Fruit fly (Drosophila melanogaster): ENCODE results near the gene Mur29B.

Mur29B gene

DNA sequence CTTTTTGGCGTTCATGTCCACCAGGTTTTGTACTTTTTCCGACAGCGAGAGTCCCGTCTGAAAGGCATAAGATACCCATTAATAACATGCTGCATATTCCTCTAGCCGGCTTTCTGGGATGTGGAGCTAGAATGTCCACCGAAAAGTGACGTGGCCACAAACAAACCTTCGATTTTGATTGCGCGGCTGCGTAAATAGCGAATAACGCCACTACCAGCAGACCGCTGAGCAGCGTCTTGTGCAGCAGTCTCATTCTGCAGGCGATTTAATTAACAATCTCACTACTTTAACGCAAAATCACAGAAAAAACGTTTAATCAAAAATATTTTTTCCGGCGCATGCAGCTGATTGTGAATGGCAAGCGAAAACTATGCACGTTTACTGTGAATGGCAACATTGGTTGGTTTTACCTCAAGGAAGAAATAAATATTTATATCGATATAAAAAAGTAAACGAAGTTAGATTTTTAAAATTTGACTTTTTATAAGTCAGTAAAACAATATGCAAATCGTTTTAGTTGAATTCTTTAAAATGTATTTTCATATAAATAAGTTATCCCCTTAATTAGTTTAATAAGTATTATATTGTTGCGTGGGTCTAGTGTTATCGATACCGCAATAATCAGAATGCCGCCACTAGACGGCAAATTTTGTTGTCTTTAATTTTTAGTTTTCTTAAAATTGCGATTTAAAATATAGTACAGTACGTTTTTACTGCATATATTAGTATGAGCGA is 44.0 kb upstream of the Mur29B start, which contains the start of the genes Ostgamma and Mettl14 (continued):
- TF ChIP-seq E2f2 (GFP tag; IDR thresholded peaks at IDR 0.05) (0 out of 2 replicates have a peak, but pooled peaks have one; percentile 28), CG14710 (tag; optimal IDR thresholded peaks at IDR 0.05) (peak; percentile 70), CG6813 (GFP tag; optimal IDR thresholded peaks at IDR 0.05) (no peak), Ets97D (GFP tag; optimal IDR thresholded peaks at IDR 0.05) (peak; percentile 40), mam (GFP tag; optimal IDR thresholded peaks at IDR 0.05) (no peak), Atf6 (GFP tag; IDR thresholded peaks at IDR 0.05) (no peak), CG9817 (tag; optimal IDR thresholded peaks at IDR 0.05) (peak; percentile 3), CG10979 (tag; optimal IDR thresholded peaks at IDR 0.05) (peak; percentile 14), crol (GFP tag; IDR thresholded peaks at IDR 0.05) (no peak), CG11456 (GFP tag; IDR thresholded peaks at IDR 0.05) (no peak), CG10366 (GFP tag; IDR thresholded peaks at IDR 0.05) (no peak), trh (GFP tag; optimal IDR thresholded peaks at IDR 0.05) (no peak)

- TF ChIP-seq Hand (GFP tag; optimal IDR thresholded peaks at IDR 0.05) (peak; percentile 69), CG1602 (GFP tag; optimal IDR thresholded peaks at IDR 0.05) (peak; percentile 88), row (GFP tag; IDR thresholded peaks at IDR 0.05) (peak; percentile 97), cato (GFP tag; optimal IDR thresholded peaks at IDR 0.05; ENCODE audit: borderline replicate concordance) (peak; percentile 75), peb (GFP tag; IDR thresholded peaks at IDR 0.05) (peak; percentile 66), ranshi (GFP tag; IDR thresholded peaks at IDR 0.05) (peak; percentile 89), CG4360 (GFP tag; IDR thresholded peaks at IDR 0.05) (peak; percentile 62), disco-r (GFP tag; optimal IDR thresholded peaks at IDR 0.05) (peak; percentile 82), CG7271 (tag; optimal IDR thresholded peaks at IDR 0.05) (peak; percentile 69), CG14014 (GFP tag; IDR thresholded peaks at IDR 0.05) (peak; percentile 90), CG12391 (tag; optimal IDR thresholded peaks at IDR 0.05) (peak; percentile 95), CG1647 (GFP tag; optimal IDR thresholded peaks at IDR 0.05) (peak; percentile 75), CG7556 (GFP tag; optimal IDR thresholded peaks at IDR 0.05) (peak; percentile 89), CG18619 (GFP tag; optimal IDR thresholded peaks at IDR 0.05) (peak; percentile 84), chif (GFP tag; optimal IDR thresholded peaks at IDR 0.05) (peak; percentile 83 to 92), Meics (GFP tag; optimal IDR thresholded peaks at IDR 0.05) (peak; percentile 85), CG4617 (GFP tag; optimal IDR thresholded peaks at IDR 0.05; ENCODE audit: borderline replicate concordance) (peak; percentile 84), CG11456 (GFP tag; IDR thresholded peaks at IDR 0.05) (peak; percentile 89), vvl (GFP tag; IDR thresholded peaks at IDR 0.05) (peak; percentile 98), CG13775 (GFP tag; optimal IDR thresholded peaks at IDR 0.05) (peak; percentile 89), CG7839 (tag; optimal IDR thresholded peaks at IDR 0.05) (peak; percentile 90), zfh2 (GFP tag; optimal IDR thresholded peaks at IDR 0.05) (peak; percentile 86), CG1603 (tag; optimal IDR thresholded peaks at IDR 0.05) (peak; percentile 72), CG33213 (GFP tag; optimal IDR thresholded peaks at IDR 0.05) (peak; percentile 72), TFAM (GFP tag; optimal IDR thresholded peaks at IDR 0.05) (peak; percentile 35), jigr1 (GFP tag; IDR thresholded peaks at IDR 0.05) (no peak; the same call in 2 of the 3 replicates), seq (GFP tag; IDR thresholded peaks at IDR 0.05) (peak; percentile 91), Six4 (GFP tag; optimal IDR thresholded peaks at IDR 0.05) (peak; percentile 82), GATAe (GFP tag; conservative IDR thresholded peaks at IDR 0.05) (peak; percentile 43; the same call in 1 of the 2 replicates), Opbp (GFP tag; IDR thresholded peaks at IDR 0.05; ENCODE audit: partially characterized antibody) (no peak), Dfd (GFP tag; optimal IDR thresholded peaks at IDR 0.05) (no peak), Trl (optimal IDR thresholded peaks at IDR 0.05) (no peak), Trl (GFP tag; optimal IDR thresholded peaks at IDR 0.05) (peak; percentile 94), CG13296 (GFP tag; optimal IDR thresholded peaks at IDR 0.05) (peak; percentile 86), croc (GFP tag; conservative IDR thresholded peaks at IDR 0.05) (peak; percentile 75), Abd-B (GFP tag; optimal IDR thresholded peaks at IDR 0.05) (peak; percentile 89), nerfin-1 (tag; optimal IDR thresholded peaks at IDR 0.05) (peak; percentile 85), Atf-2 (GFP tag; optimal IDR thresholded peaks at IDR 0.05) (peak; percentile 86)
Observed at dm6 chr2L:8311091-8311490, 40.9 kb upstream of the Mur29B start, which contains the start of the genes CG7810 and CG7806. Gene CG7810, minus strand, starts transcription at chr2L:8311195. Gene CG7806, plus strand, starts transcription at chr2L:8311399.
